Worm (Caenorhabditis elegans) whole organism, early embryonic: ENCODE measurements around the gene pap-2.

Experiments used
- F13C5.2 ChIP-seq: sonication (generic microtip); optimal IDR thresholded peaks from 2 replicates; lab custom pipeline; 2017; ENCODE audit warnings: mild to moderate bottlenecking, missing genetic modification characterization, inconsistent platforms, missing compliant biosample characterization
- aly-1 ChIP-seq: sonication (generic microtip); optimal IDR thresholded peaks from 2 replicates; lab custom pipeline; 2016; ENCODE audit warnings: missing genetic modification characterization, missing compliant biosample characterization
- ama-1 ChIP-seq: fragments of 150-350 bp; optimal IDR thresholded peaks from 2 replicates; lab custom pipeline; 2014
- ets-7 ChIP-seq: sonication (generic microtip); optimal IDR thresholded peaks from 2 replicates; lab custom pipeline; 2016; ENCODE audit warnings: missing genotype, missing genetic modification characterization, missing compliant biosample characterization
- flt-1 ChIP-seq: fragments of 200-800 bp; sonication (Bioruptor generic); IDR thresholded peaks from 2 replicates; pipeline ENCODE4 v1.3.6; 2022; ENCODE audit warnings: missing genetic modification characterization, missing compliant biosample characterization
- hmbx-1 ChIP-seq: sonication (generic microtip); optimal IDR thresholded peaks from 2 replicates; lab custom pipeline; 2016; ENCODE audit warnings: mild to moderate bottlenecking, missing genetic modification characterization, missing compliant biosample characterization
- tbx-37 ChIP-seq: fragments of 200-800 bp; sonication (Bioruptor generic); conservative IDR thresholded peaks from 2 replicates; pipeline ENCODE4 v1.3.6; 2022; ENCODE audit warnings: missing genetic modification reagents, missing genetic modification characterization, missing compliant biosample characterization

- no peak for TF ChIP-seq ama-1
- no peak for TF ChIP-seq aly-1 (tag; lab: Kevin White, UChicago)
- TF ChIP-seq hmbx-1 (tag; lab: Kevin White, UChicago) = no peak
- no peak for TF ChIP-seq flt-1 (GFP tag; lab: Robert Waterston, UW)
- no peak for TF ChIP-seq F13C5.2 (tag; lab: Kevin White, UChicago)
- TF ChIP-seq tbx-37 (GFP tag; lab: Robert Waterston, UW) = no peak
- no peak for TF ChIP-seq ets-7
Measured at ce11 chrII:9596401-9596800, 12.8 kb downstream of the pap-2 start, which contains the start of gene E02H1.6.
